Worm (Caenorhabditis elegans) whole organism, late embryonic: Measurements from ENCODE around the gene F02C12.1.

Experiments used
- T23F11.4 ChIP-seq: fragments of 200-800 bp; sonication (Bioruptor generic); optimal IDR thresholded peaks from 2 replicates; lab custom pipeline; 2018; ENCODE audit warnings: mild to moderate bottlenecking, missing genetic modification characterization, missing compliant biosample characterization
- ama-1 ChIP-seq: fragments of 150-350 bp; optimal IDR thresholded peaks from 2 replicates; lab custom pipeline; 2014
- elt-2 ChIP-seq: sonication (generic microtip); optimal IDR thresholded peaks from 2 replicates; lab custom pipeline; 2016; ENCODE audit warnings: missing genetic modification reagents, missing genetic modification characterization, missing compliant biosample characterization
- hlh-13 ChIP-seq: fragments of 200-800 bp; sonication (Bioruptor generic); optimal IDR thresholded peaks from 2 replicates; lab custom pipeline; 2018; ENCODE audit warnings: mild to moderate bottlenecking, missing genetic modification characterization, missing compliant biosample characterization
- hlh-8 ChIP-seq: sonication (generic microtip); optimal IDR thresholded peaks from 2 replicates; lab custom pipeline; 2016; ENCODE audit warnings: missing genotype, missing genetic modification characterization, missing compliant biosample characterization
- lim-6 ChIP-seq: sonication (generic microtip); optimal IDR thresholded peaks from 2 replicates; lab custom pipeline; 2016; ENCODE audit warnings: missing genetic modification characterization, missing compliant biosample characterization
- madf-2 ChIP-seq: sonication (generic microtip); optimal IDR thresholded peaks from 2 replicates; lab custom pipeline; 2017; ENCODE audit warnings: missing genetic modification characterization, missing compliant biosample characterization
- pha-2 ChIP-seq: sonication (generic microtip); optimal IDR thresholded peaks from 2 replicates; lab custom pipeline; 2017; ENCODE audit warnings: mild to moderate bottlenecking, missing genetic modification characterization, missing compliant biosample characterization
- pha-4 ChIP-seq: fragments of 150-350 bp; optimal IDR thresholded peaks from 2 replicates; lab custom pipeline; 2018; ENCODE audit warnings: missing biosample characterization, missing genetic modification reagents, missing genetic modification characterization
- rnt-1 ChIP-seq: sonication (generic microtip); optimal IDR thresholded peaks from 2 replicates; lab custom pipeline; 2016; ENCODE audit warnings: missing genetic modification characterization, missing compliant biosample characterization
- syd-9 ChIP-seq: sonication (generic microtip); optimal IDR thresholded peaks from 2 replicates; lab custom pipeline; 2016; ENCODE audit warnings: mild to moderate bottlenecking, missing genetic modification characterization, moderate library complexity, missing compliant biosample characterization
- unc-86 ChIP-seq: sonication (generic microtip); optimal IDR thresholded peaks from 2 replicates; lab custom pipeline; 2016; ENCODE audit warnings: missing genetic modification characterization, missing compliant biosample characterization

DNA sequence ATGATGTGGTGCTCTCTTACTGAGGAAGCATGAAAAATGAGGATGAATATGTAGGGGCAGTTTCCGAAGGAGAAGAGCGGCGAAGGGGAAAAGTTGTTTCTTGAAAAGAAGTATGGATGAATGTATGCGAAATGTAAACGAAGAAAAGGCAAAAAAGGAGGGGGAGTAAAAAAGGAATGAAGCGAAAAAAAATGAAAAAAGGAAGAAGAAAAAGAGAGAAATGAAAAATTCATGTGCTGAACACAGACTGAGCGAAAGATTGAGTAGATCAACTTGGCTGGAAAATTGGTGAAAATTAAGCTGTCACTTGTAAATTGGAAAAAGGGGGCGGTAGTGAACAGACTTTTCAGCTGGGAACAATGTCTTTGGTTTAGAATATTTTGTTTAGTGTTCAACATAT is 37.0 kb upstream of the F02C12.1 start, which contains the start of gene C49F8.1:
- no peak for TF ChIP-seq elt-2 (tag; lab: Kevin White, UChicago)
- TF ChIP-seq syd-9 (tag; lab: Kevin White, UChicago), result no peak
- TF ChIP-seq T23F11.4 (GFP tag; lab: Kevin White, UChicago), result no peak
- TF ChIP-seq ama-1 (lab: Kevin White, UChicago), result no peak
- no peak for TF ChIP-seq pha-2 (tag; lab: Kevin White, UChicago)
- no peak for TF ChIP-seq madf-2 (tag; lab: Kevin White, UChicago)
- TF ChIP-seq lim-6 (tag; lab: Kevin White, UChicago), result no peak
- no peak for TF ChIP-seq pha-4 (tag; lab: Kevin White, UChicago)
- no peak for TF ChIP-seq hlh-8 (tag; lab: Kevin White, UChicago)
- no peak for TF ChIP-seq rnt-1
- TF ChIP-seq unc-86 (tag; lab: Kevin White, UChicago), result no peak
- no peak for TF ChIP-seq hlh-13 (GFP tag; lab: Kevin White, UChicago)
